Worm (Caenorhabditis elegans) whole organism, late embryonic: ENCODE measurements around the gene scvp-1.

Experiments used
- C38D4.7 ChIP-seq: fragments of 200-800 bp; sonication (Bioruptor generic); optimal IDR thresholded peaks from 2 replicates; lab custom pipeline; 2018; ENCODE audit warnings: mild to moderate bottlenecking, missing genetic modification characterization, moderate library complexity, missing compliant biosample characterization
- F13H6.1 ChIP-seq: sonication (generic microtip); optimal IDR thresholded peaks from 2 replicates; lab custom pipeline; 2016; ENCODE audit warnings: missing genetic modification characterization, missing compliant biosample characterization
- T23F11.4 ChIP-seq: fragments of 200-800 bp; sonication (Bioruptor generic); optimal IDR thresholded peaks from 2 replicates; lab custom pipeline; 2018; ENCODE audit warnings: mild to moderate bottlenecking, missing genetic modification characterization, missing compliant biosample characterization
- Y22D7AL.16 ChIP-seq: sonication (generic microtip); optimal IDR thresholded peaks from 2 replicates; lab custom pipeline; 2016; ENCODE audit warnings: missing genetic modification characterization, missing compliant biosample characterization
- ama-1 ChIP-seq: fragments of 150-350 bp; optimal IDR thresholded peaks from 2 replicates; lab custom pipeline; 2014
- ceh-18 ChIP-seq: sonication (generic microtip); optimal IDR thresholded peaks from 2 replicates; lab custom pipeline; 2016; ENCODE audit warnings: missing genetic modification characterization, missing compliant biosample characterization
- ceh-19 ChIP-seq: fragments of 200-800 bp; sonication (Bioruptor generic); optimal IDR thresholded peaks from 2 replicates; lab custom pipeline; 2018; ENCODE audit warnings: mild to moderate bottlenecking, missing genetic modification characterization, missing compliant biosample characterization
- ceh-2 ChIP-seq: sonication (generic microtip); optimal IDR thresholded peaks from 2 replicates; lab custom pipeline; 2016; ENCODE audit warnings: missing genotype, missing genetic modification characterization, missing compliant biosample characterization
- ceh-22 ChIP-seq: sonication (generic microtip); optimal IDR thresholded peaks from 2 replicates; lab custom pipeline; 2017; ENCODE audit warnings: missing biosample characterization, missing genetic modification characterization
- ceh-31 ChIP-seq: sonication (generic microtip); optimal IDR thresholded peaks from 2 replicates; lab custom pipeline; 2016; ENCODE audit warnings: missing genetic modification characterization, missing compliant biosample characterization
- ceh-34 ChIP-seq: sonication (generic microtip); optimal IDR thresholded peaks from 2 replicates; lab custom pipeline; 2016; ENCODE audit warnings: mild to moderate bottlenecking, missing genetic modification characterization, missing compliant biosample characterization
- ceh-45 ChIP-seq: fragments of 200-800 bp; sonication (Bioruptor generic); IDR thresholded peaks from 2 replicates; pipeline ENCODE4 v1.3.6; 2022; ENCODE audit warnings: missing genetic modification reagents, missing genetic modification characterization, missing compliant biosample characterization
- ceh-48 ChIP-seq: sonication (generic microtip); optimal IDR thresholded peaks from 2 replicates; lab custom pipeline; 2016; ENCODE audit warnings: missing genetic modification characterization, inconsistent platforms, missing compliant biosample characterization
- dmd-4 ChIP-seq: sonication (generic microtip); optimal IDR thresholded peaks from 2 replicates; lab custom pipeline; 2016; ENCODE audit warnings: borderline replicate concordance, missing genetic modification characterization, missing compliant biosample characterization
- dve-1 ChIP-seq: sonication (generic microtip); optimal IDR thresholded peaks from 2 replicates; lab custom pipeline; 2017; ENCODE audit warnings: antibody characterized with exemption, mild to moderate bottlenecking, missing genetic modification characterization, missing compliant biosample characterization
- elt-4 ChIP-seq: sonication (generic microtip); optimal IDR thresholded peaks from 2 replicates; lab custom pipeline; 2016; ENCODE audit warnings: missing genetic modification characterization, missing compliant biosample characterization
- ets-4 ChIP-seq: sonication (generic microtip); optimal IDR thresholded peaks from 2 replicates; lab custom pipeline; 2016; ENCODE audit warnings: missing genetic modification characterization, missing compliant biosample characterization
- fax-1 ChIP-seq: sonication (generic microtip); optimal IDR thresholded peaks from 2 replicates; lab custom pipeline; 2016; ENCODE audit warnings: missing genotype, missing genetic modification characterization, missing compliant biosample characterization
- fkh-6 ChIP-seq: sonication (generic microtip); optimal IDR thresholded peaks from 2 replicates; lab custom pipeline; 2016; ENCODE audit warnings: missing genetic modification characterization, missing compliant biosample characterization
- hlh-6 ChIP-seq: sonication (generic microtip); optimal IDR thresholded peaks from 2 replicates; lab custom pipeline; 2016; ENCODE audit warnings: missing genotype, missing genetic modification characterization, missing compliant biosample characterization
- hlh-8 ChIP-seq: sonication (generic microtip); optimal IDR thresholded peaks from 2 replicates; lab custom pipeline; 2016; ENCODE audit warnings: missing genotype, missing genetic modification characterization, missing compliant biosample characterization
- lin-11 ChIP-seq: fragments of 200-800 bp; sonication (Bioruptor generic); optimal IDR thresholded peaks from 2 replicates; lab custom pipeline; 2018; ENCODE audit warnings: mild to moderate bottlenecking, missing genetic modification characterization, missing compliant biosample characterization
- mec-3 ChIP-seq: sonication (generic microtip); optimal IDR thresholded peaks from 2 replicates; lab custom pipeline; 2016; ENCODE audit warnings: borderline replicate concordance, missing genetic modification characterization, missing compliant biosample characterization
- nfya-1 ChIP-seq: sonication (generic microtip); optimal IDR thresholded peaks from 2 replicates; lab custom pipeline; 2017; ENCODE audit warnings: missing genetic modification characterization, mild to moderate bottlenecking, missing compliant biosample characterization, antibody characterized with exemption, moderate library complexity
- npax-4 ChIP-seq: sonication (generic microtip); optimal IDR thresholded peaks from 2 replicates; lab custom pipeline; 2016; ENCODE audit warnings: missing genetic modification characterization, missing compliant biosample characterization
- odd-2 ChIP-seq: sonication (generic microtip); optimal IDR thresholded peaks from 2 replicates; lab custom pipeline; 2017; ENCODE audit warnings: antibody characterized with exemption, mild to moderate bottlenecking, missing genetic modification characterization, missing compliant biosample characterization
- pag-3 ChIP-seq: sonication (generic microtip); optimal IDR thresholded peaks from 2 replicates; lab custom pipeline; 2016; ENCODE audit warnings: missing compliant biosample characterization, missing genetic modification characterization, borderline replicate concordance
- pat-9 ChIP-seq: fragments of 200-800 bp; sonication (Bioruptor generic); optimal IDR thresholded peaks from 2 replicates; lab custom pipeline; 2018; ENCODE audit warnings: mild to moderate bottlenecking, missing genetic modification characterization, moderate library complexity, missing compliant biosample characterization
- pax-1 ChIP-seq: fragments of 150-350 bp; optimal IDR thresholded peaks from 2 replicates; lab custom pipeline; 2014; ENCODE audit warnings: missing biosample characterization, missing genetic modification characterization
- pqm-1 ChIP-seq: sonication (generic microtip); optimal IDR thresholded peaks from 2 replicates; lab custom pipeline; 2016; ENCODE audit warnings: missing genetic modification characterization, missing compliant biosample characterization
- pros-1 ChIP-seq: fragments of 150-350 bp; optimal IDR thresholded peaks from 2 replicates; lab custom pipeline; 2014; ENCODE audit warnings: missing biosample characterization, missing genetic modification reagents, missing genetic modification characterization
- rnt-1 ChIP-seq: sonication (generic microtip); optimal IDR thresholded peaks from 2 replicates; lab custom pipeline; 2016; ENCODE audit warnings: missing genetic modification characterization, missing compliant biosample characterization
- sdc-2 ChIP-seq: sonication (generic microtip); optimal IDR thresholded peaks from 2 replicates; lab custom pipeline; 2016; ENCODE audit warnings: missing genotype, missing genetic modification characterization, missing compliant biosample characterization
- sox-2 ChIP-seq: fragments of 200-800 bp; sonication (Bioruptor generic); IDR thresholded peaks from 2 replicates; pipeline ENCODE4 v1.3.6; 2022; ENCODE audit warnings: missing genetic modification reagents, missing genetic modification characterization, missing compliant biosample characterization
- sox-4 ChIP-seq: sonication (generic microtip); optimal IDR thresholded peaks from 2 replicates; lab custom pipeline; 2017; ENCODE audit warnings: mild to moderate bottlenecking, missing genetic modification characterization, inconsistent platforms, missing compliant biosample characterization
- syd-9 ChIP-seq: sonication (generic microtip); optimal IDR thresholded peaks from 2 replicates; lab custom pipeline; 2016; ENCODE audit warnings: mild to moderate bottlenecking, missing genetic modification characterization, moderate library complexity, missing compliant biosample characterization
- tbx-2 ChIP-seq: sonication (generic microtip); optimal IDR thresholded peaks from 2 replicates; lab custom pipeline; 2016; ENCODE audit warnings: missing genetic modification characterization, missing compliant biosample characterization
- ttx-3 ChIP-seq: sonication (generic microtip); optimal IDR thresholded peaks from 2 replicates; lab custom pipeline; 2016; ENCODE audit warnings: missing genetic modification reagents, missing genetic modification characterization, missing compliant biosample characterization
- unc-42 ChIP-seq: sonication (generic microtip); optimal IDR thresholded peaks from 2 replicates; lab custom pipeline; 2016; ENCODE audit warnings: missing genotype, missing genetic modification characterization, missing compliant biosample characterization
- unc-86 ChIP-seq: sonication (generic microtip); optimal IDR thresholded peaks from 2 replicates; lab custom pipeline; 2016; ENCODE audit warnings: missing genetic modification characterization, missing compliant biosample characterization
- zip-5 ChIP-seq: sonication (generic microtip); optimal IDR thresholded peaks from 2 replicates; lab custom pipeline; 2016; ENCODE audit warnings: missing genetic modification characterization, missing compliant biosample characterization
- ztf-16 ChIP-seq: sonication (generic microtip); optimal IDR thresholded peaks from 2 replicates; lab custom pipeline; 2017; ENCODE audit warnings: missing genetic modification characterization, missing compliant biosample characterization

scvp-1 gene

DNA sequence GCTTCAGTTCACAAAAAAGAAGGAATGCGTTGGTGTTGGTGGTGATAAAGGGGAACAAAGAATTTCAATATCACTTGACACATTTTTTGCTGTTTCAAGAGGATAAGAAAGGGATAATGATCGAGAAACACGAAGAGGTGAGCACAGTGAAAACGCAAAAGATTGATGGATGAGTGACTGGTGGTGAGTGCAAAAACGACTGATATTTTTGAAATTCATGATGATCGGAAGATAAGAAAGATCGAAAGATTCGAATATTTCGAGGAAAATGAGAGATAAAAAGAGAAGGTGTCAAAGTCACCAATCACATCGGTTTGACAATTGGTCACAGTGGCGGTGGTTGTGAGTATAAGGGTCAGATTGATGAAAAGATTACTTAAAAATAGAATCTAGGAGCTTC lies 15.2 kb downstream of the scvp-1 start:
- peak; percentile 2 for TF ChIP-seq ceh-18 (tag; lab: Kevin White, UChicago)
- TF ChIP-seq lin-11 (tag; lab: Kevin White, UChicago) = no peak
- no peak for TF ChIP-seq hlh-8
- no peak for TF ChIP-seq C38D4.7 (GFP tag; lab: Kevin White, UChicago)
- TF ChIP-seq sdc-2 (tag; lab: Kevin White, UChicago) = no peak

DNA sequence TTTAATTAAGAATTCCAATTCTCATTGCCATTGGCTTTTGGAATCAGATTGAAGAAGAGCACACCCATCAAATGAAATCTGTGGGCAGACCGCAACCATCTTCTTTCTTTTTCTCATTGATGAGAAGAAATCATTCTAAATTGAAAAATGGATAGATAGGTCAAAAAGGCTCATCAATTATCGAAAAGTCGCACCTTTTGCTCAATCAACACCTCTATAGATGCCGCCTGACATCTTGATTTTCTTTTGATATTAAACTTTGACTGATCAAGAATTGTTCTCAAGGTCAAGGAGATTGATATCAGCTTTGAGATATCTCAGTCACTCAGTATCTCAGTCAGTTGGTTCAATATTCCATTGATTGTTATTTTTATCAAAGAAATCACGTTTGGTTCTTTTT lies 21.1 kb downstream of the scvp-1 start:
- no peak for TF ChIP-seq rnt-1 (tag; lab: Kevin White, UChicago)
- TF ChIP-seq pqm-1 (tag; lab: Kevin White, UChicago) = no peak
- no peak for TF ChIP-seq ceh-45 (GFP tag; lab: Robert Waterston, UW)
- TF ChIP-seq T23F11.4 = no peak
- TF ChIP-seq F13H6.1 (tag; lab: Kevin White, UChicago) = no peak
- no peak for TF ChIP-seq ama-1 (lab: Kevin White, UChicago)
- no peak for TF ChIP-seq dve-1 (tag; lab: Kevin White, UChicago)
- TF ChIP-seq ets-4 (tag; lab: Kevin White, UChicago) = no peak
- TF ChIP-seq tbx-2 (tag; lab: Kevin White, UChicago) = no peak
- TF ChIP-seq ceh-22 (tag; lab: Kevin White, UChicago) = no peak
- TF ChIP-seq pat-9 (tag; lab: Kevin White, UChicago) = no peak
- TF ChIP-seq pax-1 (tag; lab: Kevin White, UChicago) = no peak
- no peak for TF ChIP-seq zip-5 (tag; lab: Kevin White, UChicago)
- no peak for TF ChIP-seq syd-9 (tag; lab: Kevin White, UChicago)
- no peak for TF ChIP-seq fkh-6 (tag; lab: Kevin White, UChicago)
- TF ChIP-seq ceh-19 (GFP tag; lab: Kevin White, UChicago) = no peak
- no peak for TF ChIP-seq npax-4 (tag; lab: Kevin White, UChicago)
- no peak for TF ChIP-seq ttx-3 (tag; lab: Kevin White, UChicago)
- TF ChIP-seq, all 69 proteins: peak for 0

- no peak for TF ChIP-seq ceh-2 (tag; lab: Kevin White, UChicago)
- no peak for TF ChIP-seq ceh-22 (tag; lab: Kevin White, UChicago)
- no peak for TF ChIP-seq pros-1 (tag; lab: Kevin White, UChicago)
- no peak for TF ChIP-seq Y22D7AL.16
- TF ChIP-seq mec-3 (tag; lab: Kevin White, UChicago) = no peak
- TF ChIP-seq sox-2 (GFP tag; lab: Robert Waterston, UW) = no peak
- no peak for TF ChIP-seq ceh-18 (tag; lab: Kevin White, UChicago)
- TF ChIP-seq rnt-1 (tag; lab: Kevin White, UChicago) = no peak
- TF ChIP-seq elt-4 (tag; lab: Kevin White, UChicago) = no peak
- no peak for TF ChIP-seq odd-2
- no peak for TF ChIP-seq ceh-34 (tag; lab: Kevin White, UChicago)
- no peak for TF ChIP-seq fax-1 (tag; lab: Kevin White, UChicago)
- TF ChIP-seq zip-5 (tag; lab: Kevin White, UChicago) = no peak
- no peak for TF ChIP-seq ceh-45 (GFP tag; lab: Robert Waterston, UW)
These were observed 22.0 kb downstream of the scvp-1 start, which contains the start of gene zzz-1 for ce11 chrV:10909071-10909470. Gene zzz-1 (minus strand): TSS chrV:10909171.

DNA sequence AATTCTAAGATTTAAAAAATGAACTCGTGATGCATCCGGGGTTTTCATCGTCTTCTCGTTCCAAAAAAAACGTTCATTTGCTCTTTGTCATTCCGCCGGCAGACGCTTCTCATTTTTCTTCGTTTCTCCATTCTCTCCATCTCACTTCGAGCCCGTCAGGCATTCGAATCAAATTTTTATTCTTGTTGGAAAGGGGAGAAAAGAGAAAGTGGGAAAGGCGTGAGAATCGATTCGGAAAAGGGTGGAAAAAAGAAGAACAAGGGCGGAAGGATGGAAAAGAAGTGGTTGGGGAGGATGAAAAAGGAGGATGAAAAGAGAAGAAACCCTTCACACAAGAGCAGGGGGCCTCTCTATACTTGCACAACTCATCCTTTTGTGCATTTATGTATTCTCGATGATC lies 26.3 kb downstream of the scvp-1 start:
- TF ChIP-seq nfya-1 = no peak
- no peak for TF ChIP-seq ztf-16 (tag; lab: Kevin White, UChicago)
- TF ChIP-seq lin-11 (tag; lab: Kevin White, UChicago) = no peak
- TF ChIP-seq ceh-2 (tag; lab: Kevin White, UChicago) = no peak
- no peak for TF ChIP-seq sdc-2 (tag; lab: Kevin White, UChicago)
- TF ChIP-seq unc-42 (tag; lab: Kevin White, UChicago) = peak; percentile 58
- peak; percentile 9 for TF ChIP-seq ceh-31
- no peak for TF ChIP-seq sox-4 (tag; lab: Kevin White, UChicago)
- no peak for TF ChIP-seq dmd-4 (tag; lab: Kevin White, UChicago)
- TF ChIP-seq ceh-48 (tag; lab: Kevin White, UChicago) = peak; percentile 18
- TF ChIP-seq unc-86 (tag; lab: Kevin White, UChicago) = no peak
- no peak for TF ChIP-seq pag-3 (tag; lab: Kevin White, UChicago)
- no peak for TF ChIP-seq hlh-6 (tag; lab: Kevin White, UChicago)
- no peak for TF ChIP-seq fax-1 (tag; lab: Kevin White, UChicago)
